Worm (Caenorhabditis elegans) whole organism, early embryonic: ENCODE measurements around the gene swsn-7.

Experiments used
- B0310.2 ChIP-seq: sonication (generic microtip); optimal IDR thresholded peaks from 2 replicates; lab custom pipeline; 2016; ENCODE audit warnings: mild to moderate bottlenecking, missing genetic modification characterization, missing compliant biosample characterization
- F13C5.2 ChIP-seq: sonication (generic microtip); optimal IDR thresholded peaks from 2 replicates; lab custom pipeline; 2017; ENCODE audit warnings: mild to moderate bottlenecking, missing genetic modification characterization, inconsistent platforms, missing compliant biosample characterization
- aly-1 ChIP-seq: sonication (generic microtip); optimal IDR thresholded peaks from 2 replicates; lab custom pipeline; 2016; ENCODE audit warnings: missing genetic modification characterization, missing compliant biosample characterization
- ama-1 ChIP-seq: fragments of 150-350 bp; optimal IDR thresholded peaks from 2 replicates; lab custom pipeline; 2014
- ceh-13 ChIP-seq: fragments of 200-800 bp; sonication (Bioruptor generic); optimal IDR thresholded peaks from 2 replicates; lab custom pipeline; 2018; ENCODE audit warnings: mild to moderate bottlenecking, missing genetic modification characterization, missing compliant biosample characterization
- ceh-36 ChIP-seq: sonication (generic microtip); optimal IDR thresholded peaks from 2 replicates; lab custom pipeline; 2016; ENCODE audit warnings: missing genetic modification characterization, inconsistent platforms, missing compliant biosample characterization
- ets-7 ChIP-seq: sonication (generic microtip); optimal IDR thresholded peaks from 2 replicates; lab custom pipeline; 2016; ENCODE audit warnings: missing genotype, missing genetic modification characterization, missing compliant biosample characterization
- flt-1 ChIP-seq: fragments of 200-800 bp; sonication (Bioruptor generic); IDR thresholded peaks from 2 replicates; pipeline ENCODE4 v1.3.6; 2022; ENCODE audit warnings: missing genetic modification characterization, missing compliant biosample characterization
- hmbx-1 ChIP-seq: sonication (generic microtip); optimal IDR thresholded peaks from 2 replicates; lab custom pipeline; 2016; ENCODE audit warnings: mild to moderate bottlenecking, missing genetic modification characterization, missing compliant biosample characterization
- hmg-4 ChIP-seq: fragments of 200-800 bp; sonication (Bioruptor generic); optimal IDR thresholded peaks from 2 replicates; lab custom pipeline; 2018; ENCODE audit warnings: mild to moderate bottlenecking, missing genetic modification characterization, missing compliant biosample characterization
- hnd-1 ChIP-seq: sonication (generic microtip); optimal IDR thresholded peaks from 2 replicates; lab custom pipeline; 2016; ENCODE audit warnings: missing genetic modification characterization, missing compliant biosample characterization
- pes-1 ChIP-seq: fragments of 200-800 bp; sonication (Bioruptor generic); IDR thresholded peaks from 2 replicates; pipeline ENCODE4 v1.3.6; 2022; ENCODE audit warnings: missing genetic modification reagents, missing genetic modification characterization, missing compliant biosample characterization
- scrt-1 ChIP-seq: fragments of 200-800 bp; sonication (Bioruptor generic); IDR thresholded peaks from 2 replicates; pipeline ENCODE4 v1.3.6; 2022; ENCODE audit warnings: missing genetic modification characterization, missing compliant biosample characterization
- sea-1 ChIP-seq: fragments of 200-800 bp; sonication (Bioruptor generic); conservative IDR thresholded peaks from 2 replicates; pipeline ENCODE4 v1.3.6; 2022; ENCODE audit warnings: missing genetic modification characterization, missing compliant biosample characterization
- tbx-11 ChIP-seq: fragments of 200-800 bp; sonication (Bioruptor generic); IDR thresholded peaks from 2 replicates; pipeline ENCODE4 v1.3.6; 2022; ENCODE audit warnings: missing genetic modification characterization, missing compliant biosample characterization
- tbx-37 ChIP-seq: fragments of 200-800 bp; sonication (Bioruptor generic); conservative IDR thresholded peaks from 2 replicates; pipeline ENCODE4 v1.3.6; 2022; ENCODE audit warnings: missing genetic modification reagents, missing genetic modification characterization, missing compliant biosample characterization
- tra-4 ChIP-seq: sonication (generic microtip); optimal IDR thresholded peaks from 2 replicates; lab custom pipeline; 2017; ENCODE audit warnings: missing genetic modification characterization, missing compliant biosample characterization

Gene swsn-7

DNA sequence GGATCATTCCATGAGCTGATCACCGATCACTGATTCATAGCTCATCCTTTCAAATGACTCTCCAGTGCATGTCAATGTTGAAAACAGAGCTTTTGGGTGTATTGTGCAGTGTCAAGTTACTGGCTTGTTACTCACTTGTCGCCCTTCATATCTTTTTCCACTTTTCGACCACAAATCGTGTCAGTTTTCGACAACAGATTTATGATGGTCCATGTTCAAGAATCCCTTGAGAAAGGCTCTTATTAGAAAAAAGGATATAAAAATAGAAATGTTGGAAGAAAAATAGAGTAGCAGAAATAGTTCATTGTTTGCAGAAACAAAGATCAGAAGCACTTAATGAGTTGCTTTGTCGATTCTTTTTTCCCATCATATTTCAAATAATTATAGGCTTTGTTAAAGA lies 44.1 kb downstream of the swsn-7 start:
- TF ChIP-seq aly-1 (tag; lab: Kevin White, UChicago): no peak

DNA sequence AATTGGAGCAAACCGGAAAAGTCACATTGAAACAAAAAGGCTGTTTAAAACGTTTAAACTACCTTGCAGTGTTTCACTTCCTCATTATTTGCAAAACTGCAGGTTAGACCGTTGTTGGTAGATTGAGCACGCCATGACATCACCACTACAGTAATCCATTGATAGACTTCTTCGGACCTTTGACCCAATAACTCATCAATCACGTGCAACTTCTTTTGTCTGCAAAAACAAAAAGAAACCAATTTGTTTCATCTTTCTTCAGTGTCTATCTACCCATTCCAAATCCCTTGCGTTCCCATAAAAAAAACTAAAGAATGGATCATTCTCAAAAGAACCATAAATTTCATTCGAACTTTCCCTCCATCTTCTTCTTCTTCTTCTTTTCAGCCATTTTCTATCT lies 46.5 kb downstream of the swsn-7 start:
- TF ChIP-seq hmbx-1 (tag; lab: Kevin White, UChicago) (no peak), pes-1 (no peak), scrt-1 (GFP tag; lab: Robert Waterston, UW) (no peak), ceh-36 (tag; lab: Kevin White, UChicago) (no peak), ceh-13 (GFP tag; lab: Kevin White, UChicago) (no peak), aly-1 (tag; lab: Kevin White, UChicago) (no peak), hmg-4 (GFP tag; lab: Kevin White, UChicago) (no peak), ama-1 (lab: Kevin White, UChicago) (no peak), ets-7 (tag; lab: Kevin White, UChicago) (no peak), B0310.2 (tag; lab: Kevin White, UChicago) (no peak), tbx-37 (GFP tag; lab: Robert Waterston, UW) (no peak)

DNA sequence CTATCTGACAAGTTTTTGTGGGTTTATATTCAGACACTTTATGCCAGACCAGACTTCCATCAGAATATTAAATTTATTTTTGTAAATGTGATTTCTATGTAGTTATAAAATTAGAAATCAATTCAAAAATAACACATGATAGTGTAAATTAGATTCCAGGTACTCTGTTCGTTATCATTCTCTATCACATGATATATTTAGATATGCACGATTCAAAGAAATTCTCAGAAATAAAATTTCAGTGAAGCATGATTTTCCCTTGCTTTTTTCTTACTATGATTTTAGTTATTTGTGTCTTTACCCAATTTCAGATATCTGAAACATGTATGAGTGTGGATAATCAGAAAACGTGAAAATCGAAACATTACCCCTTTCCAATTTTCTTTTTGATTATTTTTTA lies 50.0 kb downstream of the swsn-7 start:
- TF ChIP-seq scrt-1 (GFP tag; lab: Robert Waterston, UW) (no peak), ceh-36 (tag; lab: Kevin White, UChicago) (no peak), ceh-13 (GFP tag; lab: Kevin White, UChicago) (no peak), ets-7 (tag; lab: Kevin White, UChicago) (no peak), hnd-1 (tag; lab: Kevin White, UChicago) (no peak)

ce11 chrII:7976308-7976707 lies 51.3 kb downstream of the swsn-7 start, which contains the start of gene DH11.5:
TSS of gene DH11.5 (plus strand) at chrII:7976608.
- TF ChIP-seq F13C5.2: no peak
- no peak for TF ChIP-seq tbx-11 (GFP tag; lab: Robert Waterston, UW)
- TF ChIP-seq aly-1 (tag; lab: Kevin White, UChicago): no peak
- no peak for TF ChIP-seq flt-1 (GFP tag; lab: Robert Waterston, UW)
- TF ChIP-seq hmbx-1 (tag; lab: Kevin White, UChicago): no peak
- TF ChIP-seq ceh-13 (GFP tag; lab: Kevin White, UChicago): no peak
- TF ChIP-seq tra-4: no peak
- no peak for TF ChIP-seq B0310.2 (tag; lab: Kevin White, UChicago)
- TF ChIP-seq ets-7 (tag; lab: Kevin White, UChicago): no peak
- TF ChIP-seq sea-1 (GFP tag; lab: Robert Waterston, UW): no peak
- no peak for TF ChIP-seq ama-1 (lab: Kevin White, UChicago)
- TF ChIP-seq ceh-36 (tag; lab: Kevin White, UChicago): no peak

- TF ChIP-seq tra-4 (no peak), B0310.2 (tag; lab: Kevin White, UChicago) (no peak), ceh-13 (GFP tag; lab: Kevin White, UChicago) (no peak), aly-1 (tag; lab: Kevin White, UChicago) (no peak), tbx-11 (GFP tag; lab: Robert Waterston, UW) (no peak), scrt-1 (GFP tag; lab: Robert Waterston, UW) (no peak), flt-1 (GFP tag; lab: Robert Waterston, UW) (no peak), F13C5.2 (no peak), ama-1 (lab: Kevin White, UChicago) (no peak), tbx-37 (GFP tag; lab: Robert Waterston, UW) (no peak), pes-1 (no peak), hmbx-1 (tag; lab: Kevin White, UChicago) (no peak), sea-1 (GFP tag; lab: Robert Waterston, UW) (no peak), hmg-4 (GFP tag; lab: Kevin White, UChicago) (no peak), hnd-1 (tag; lab: Kevin White, UChicago) (no peak), ets-7 (tag; lab: Kevin White, UChicago) (no peak), ceh-36 (tag; lab: Kevin White, UChicago) (no peak)
Measured at ce11 chrII:7974189-7974823, 53.3 kb downstream of the swsn-7 start.
